Worm (Caenorhabditis elegans) whole organism, late embryonic: ENCODE results near the gene F22B8.3.
A peak's percentile ranks its signal among the peaks of the same experiment; 100 is the strongest.

ENCODE experiments used
- C08G9.2 ChIP-seq: sonication (generic microtip); optimal IDR thresholded peaks from 2 replicates; lab custom pipeline; 2016; ENCODE audit warnings: mild to moderate bottlenecking, missing genetic modification characterization, moderate library complexity, missing compliant biosample characterization
- C38D4.7 ChIP-seq: fragments of 200-800 bp; sonication (Bioruptor generic); optimal IDR thresholded peaks from 2 replicates; lab custom pipeline; 2018; ENCODE audit warnings: mild to moderate bottlenecking, missing genetic modification characterization, moderate library complexity, missing compliant biosample characterization
- F13H6.1 ChIP-seq: sonication (generic microtip); optimal IDR thresholded peaks from 2 replicates; lab custom pipeline; 2016; ENCODE audit warnings: missing genetic modification characterization, missing compliant biosample characterization
- Y22D7AL.16 ChIP-seq: sonication (generic microtip); optimal IDR thresholded peaks from 2 replicates; lab custom pipeline; 2016; ENCODE audit warnings: missing genetic modification characterization, missing compliant biosample characterization
- ahr-1 ChIP-seq: sonication (generic microtip); optimal IDR thresholded peaks from 2 replicates; lab custom pipeline; 2016; ENCODE audit warnings: missing genetic modification characterization, missing compliant biosample characterization
- ama-1 ChIP-seq: fragments of 150-350 bp; optimal IDR thresholded peaks from 2 replicates; lab custom pipeline; 2014
- ceh-14 ChIP-seq: sonication (generic microtip); optimal IDR thresholded peaks from 2 replicates; lab custom pipeline; 2016; ENCODE audit warnings: missing genotype, missing genetic modification characterization, missing compliant biosample characterization
- ceh-2 ChIP-seq: sonication (generic microtip); optimal IDR thresholded peaks from 2 replicates; lab custom pipeline; 2016; ENCODE audit warnings: missing genotype, missing genetic modification characterization, missing compliant biosample characterization
- ceh-24 ChIP-seq: sonication (generic microtip); optimal IDR thresholded peaks from 2 replicates; lab custom pipeline; 2016; ENCODE audit warnings: mild to moderate bottlenecking, missing genetic modification characterization, missing compliant biosample characterization
- ceh-31 ChIP-seq: sonication (generic microtip); optimal IDR thresholded peaks from 2 replicates; lab custom pipeline; 2016; ENCODE audit warnings: missing genetic modification characterization, missing compliant biosample characterization
- ceh-45 ChIP-seq: fragments of 200-800 bp; sonication (Bioruptor generic); IDR thresholded peaks from 2 replicates; pipeline ENCODE4 v1.3.6; 2022; ENCODE audit warnings: missing genetic modification reagents, missing genetic modification characterization, missing compliant biosample characterization
- ceh-48 ChIP-seq: sonication (generic microtip); optimal IDR thresholded peaks from 2 replicates; lab custom pipeline; 2016; ENCODE audit warnings: missing genetic modification characterization, inconsistent platforms, missing compliant biosample characterization
- dve-1 ChIP-seq: sonication (generic microtip); optimal IDR thresholded peaks from 2 replicates; lab custom pipeline; 2017; ENCODE audit warnings: antibody characterized with exemption, mild to moderate bottlenecking, missing genetic modification characterization, missing compliant biosample characterization
- elt-2 ChIP-seq: sonication (generic microtip); optimal IDR thresholded peaks from 2 replicates; lab custom pipeline; 2016; ENCODE audit warnings: missing genetic modification reagents, missing genetic modification characterization, missing compliant biosample characterization
- elt-4 ChIP-seq: sonication (generic microtip); optimal IDR thresholded peaks from 2 replicates; lab custom pipeline; 2016; ENCODE audit warnings: missing genetic modification characterization, missing compliant biosample characterization
- fkh-10 ChIP-seq: fragments of 150-350 bp; optimal IDR thresholded peaks from 2 replicates; lab custom pipeline; 2014; ENCODE audit warnings: missing biosample characterization, missing genetic modification reagents, missing genetic modification characterization
- hlh-30 ChIP-seq: sonication (generic microtip); optimal IDR thresholded peaks from 2 replicates; lab custom pipeline; 2017; ENCODE audit warnings: antibody characterized with exemption, missing genetic modification characterization, missing compliant biosample characterization; ENCODE audit not compliant: insufficient read depth
- hlh-6 ChIP-seq: sonication (generic microtip); optimal IDR thresholded peaks from 2 replicates; lab custom pipeline; 2016; ENCODE audit warnings: missing genotype, missing genetic modification characterization, missing compliant biosample characterization
- hlh-8 ChIP-seq: sonication (generic microtip); optimal IDR thresholded peaks from 2 replicates; lab custom pipeline; 2016; ENCODE audit warnings: missing genotype, missing genetic modification characterization, missing compliant biosample characterization
- lim-6 ChIP-seq: sonication (generic microtip); optimal IDR thresholded peaks from 2 replicates; lab custom pipeline; 2016; ENCODE audit warnings: missing genetic modification characterization, missing compliant biosample characterization
- lin-11 ChIP-seq: fragments of 200-800 bp; sonication (Bioruptor generic); optimal IDR thresholded peaks from 2 replicates; lab custom pipeline; 2018; ENCODE audit warnings: mild to moderate bottlenecking, missing genetic modification characterization, missing compliant biosample characterization
- madf-2 ChIP-seq: sonication (generic microtip); optimal IDR thresholded peaks from 2 replicates; lab custom pipeline; 2017; ENCODE audit warnings: missing genetic modification characterization, missing compliant biosample characterization
- mec-3 ChIP-seq: sonication (generic microtip); optimal IDR thresholded peaks from 2 replicates; lab custom pipeline; 2016; ENCODE audit warnings: borderline replicate concordance, missing genetic modification characterization, missing compliant biosample characterization
- nfya-1 ChIP-seq: sonication (generic microtip); optimal IDR thresholded peaks from 2 replicates; lab custom pipeline; 2017; ENCODE audit warnings: missing genetic modification characterization, mild to moderate bottlenecking, missing compliant biosample characterization, antibody characterized with exemption, moderate library complexity
- npax-4 ChIP-seq: sonication (generic microtip); optimal IDR thresholded peaks from 2 replicates; lab custom pipeline; 2016; ENCODE audit warnings: missing genetic modification characterization, missing compliant biosample characterization
- pax-1 ChIP-seq: fragments of 150-350 bp; optimal IDR thresholded peaks from 2 replicates; lab custom pipeline; 2014; ENCODE audit warnings: missing biosample characterization, missing genetic modification characterization
- pha-2 ChIP-seq: sonication (generic microtip); optimal IDR thresholded peaks from 2 replicates; lab custom pipeline; 2017; ENCODE audit warnings: mild to moderate bottlenecking, missing genetic modification characterization, missing compliant biosample characterization
- pha-4 ChIP-seq: fragments of 150-350 bp; optimal IDR thresholded peaks from 2 replicates; lab custom pipeline; 2018; ENCODE audit warnings: missing biosample characterization, missing genetic modification reagents, missing genetic modification characterization
- pqm-1 ChIP-seq: sonication (generic microtip); optimal IDR thresholded peaks from 2 replicates; lab custom pipeline; 2016; ENCODE audit warnings: missing genetic modification characterization, missing compliant biosample characterization
- pros-1 ChIP-seq: fragments of 150-350 bp; optimal IDR thresholded peaks from 2 replicates; lab custom pipeline; 2014; ENCODE audit warnings: missing biosample characterization, missing genetic modification reagents, missing genetic modification characterization
- ref-2 ChIP-seq: sonication (generic microtip); optimal IDR thresholded peaks from 2 replicates; lab custom pipeline; 2016; ENCODE audit warnings: missing genetic modification characterization, missing compliant biosample characterization
- rnt-1 ChIP-seq: sonication (generic microtip); optimal IDR thresholded peaks from 2 replicates; lab custom pipeline; 2016; ENCODE audit warnings: missing genetic modification characterization, missing compliant biosample characterization
- sox-2 ChIP-seq: fragments of 200-800 bp; sonication (Bioruptor generic); IDR thresholded peaks from 2 replicates; pipeline ENCODE4 v1.3.6; 2022; ENCODE audit warnings: missing genetic modification reagents, missing genetic modification characterization, missing compliant biosample characterization
- syd-9 ChIP-seq: sonication (generic microtip); optimal IDR thresholded peaks from 2 replicates; lab custom pipeline; 2016; ENCODE audit warnings: mild to moderate bottlenecking, missing genetic modification characterization, moderate library complexity, missing compliant biosample characterization
- tbx-2 ChIP-seq: sonication (generic microtip); optimal IDR thresholded peaks from 2 replicates; lab custom pipeline; 2016; ENCODE audit warnings: missing genetic modification characterization, missing compliant biosample characterization
- tbx-7 ChIP-seq: sonication (generic microtip); optimal IDR thresholded peaks from 2 replicates; lab custom pipeline; 2016; ENCODE audit warnings: missing genotype, missing genetic modification characterization, missing compliant biosample characterization
- unc-42 ChIP-seq: sonication (generic microtip); optimal IDR thresholded peaks from 2 replicates; lab custom pipeline; 2016; ENCODE audit warnings: missing genotype, missing genetic modification characterization, missing compliant biosample characterization
- zip-5 ChIP-seq: sonication (generic microtip); optimal IDR thresholded peaks from 2 replicates; lab custom pipeline; 2016; ENCODE audit warnings: missing genetic modification characterization, missing compliant biosample characterization

Gene F22B8.3

ce11 chrV:16090685-16091084, at the start of gene F22B8.3:
Gene F22B8.3, plus strand, starts transcription at chrV:16090985.
- TF ChIP-seq ceh-48 (tag; lab: Kevin White, UChicago), result no peak
- no peak for TF ChIP-seq ceh-45 (GFP tag; lab: Robert Waterston, UW)
- TF ChIP-seq elt-4 (tag; lab: Kevin White, UChicago), result no peak
- no peak for TF ChIP-seq C08G9.2
- no peak for TF ChIP-seq unc-42 (tag; lab: Kevin White, UChicago)
- no peak for TF ChIP-seq hlh-6 (tag; lab: Kevin White, UChicago)
- no peak for TF ChIP-seq zip-5
- TF ChIP-seq sox-2 (GFP tag; lab: Robert Waterston, UW), result no peak
- no peak for TF ChIP-seq syd-9 (tag; lab: Kevin White, UChicago)
- TF ChIP-seq hlh-8 (tag; lab: Kevin White, UChicago), result no peak
- no peak for TF ChIP-seq rnt-1 (tag; lab: Kevin White, UChicago)
- no peak for TF ChIP-seq Y22D7AL.16
- TF ChIP-seq ceh-31 (tag; lab: Kevin White, UChicago), result no peak
- no peak for TF ChIP-seq lim-6 (tag; lab: Kevin White, UChicago)
- TF ChIP-seq pros-1 (tag; lab: Kevin White, UChicago), result no peak

ce11 chrV:16041412-16041811, 49.4 kb upstream of the F22B8.3 start:
- no peak for TF ChIP-seq C08G9.2
- TF ChIP-seq, all 69 proteins: peak for 0

- peak; percentile 73 for TF ChIP-seq ama-1 (lab: Kevin White, UChicago)
- peak; percentile 22 for TF ChIP-seq ref-2
- TF ChIP-seq, all 69 proteins: peak for 2; not testable (repeated sequence) for 67
These were observed 48.7 kb upstream of the F22B8.3 start, which contains the start of the genes his-2 and his-1 for ce11 chrV:16041925-16042742. Gene his-2, minus strand, starts transcription at chrV:16042283. Gene his-1, plus strand, starts transcription at chrV:16042520.

ce11 chrV:16042743-16043014, 48.1 kb upstream of the F22B8.3 start:
- no peak for TF ChIP-seq lin-11 (tag; lab: Kevin White, UChicago)
- TF ChIP-seq, all 69 proteins: peak for 0

ce11 chrV:16043686-16044085, 47.1 kb upstream of the F22B8.3 start:
- TF ChIP-seq nfya-1 (tag; lab: Kevin White, UChicago) (no peak), C38D4.7 (no peak), ceh-2 (no peak), pax-1 (tag; lab: Kevin White, UChicago) (no peak), mec-3 (no peak), ceh-14 (tag; lab: Kevin White, UChicago) (no peak), ceh-24 (tag; lab: Kevin White, UChicago) (no peak), lim-6 (tag; lab: Kevin White, UChicago) (no peak), tbx-2 (no peak), Y22D7AL.16 (no peak), npax-4 (tag; lab: Kevin White, UChicago) (no peak), pha-4 (no peak), dve-1 (tag; lab: Kevin White, UChicago) (no peak)

- TF ChIP-seq pros-1 (tag; lab: Kevin White, UChicago), result no peak
- TF ChIP-seq F13H6.1 (tag; lab: Kevin White, UChicago), result no peak
- no peak for TF ChIP-seq pax-1 (tag; lab: Kevin White, UChicago)
- no peak for TF ChIP-seq zip-5
- TF ChIP-seq dve-1 (tag; lab: Kevin White, UChicago), result no peak
- no peak for TF ChIP-seq fkh-10
- TF ChIP-seq pqm-1, result peak; percentile 0
- no peak for TF ChIP-seq hlh-30 (tag; lab: Kevin White, UChicago)
- TF ChIP-seq syd-9 (tag; lab: Kevin White, UChicago), result no peak
- no peak for TF ChIP-seq madf-2
- TF ChIP-seq tbx-7, result no peak
- TF ChIP-seq ceh-45 (GFP tag; lab: Robert Waterston, UW), result no peak
- no peak for TF ChIP-seq hlh-6 (tag; lab: Kevin White, UChicago)
- TF ChIP-seq ahr-1 (tag; lab: Kevin White, UChicago), result no peak
- no peak for TF ChIP-seq pha-2
- peak; percentile 75 for TF ChIP-seq elt-2 (tag; lab: Kevin White, UChicago)
These were observed 44.9 kb upstream of the F22B8.3 start, which contains the start of gene T10C6.15 for ce11 chrV:16045837-16046236. Gene T10C6.15, minus strand, starts transcription at chrV:16045940.
